Worm (Caenorhabditis elegans) whole organism, L2 larva: ENCODE results near the gene sams-5.

Source experiments
- F13H6.1 ChIP-seq: sonication (generic microtip); optimal IDR thresholded peaks from 2 replicates; lab custom pipeline; 2016; ENCODE audit warnings: missing genetic modification characterization, missing compliant biosample characterization
- ceh-16 ChIP-seq: fragments of 150-350 bp; optimal IDR thresholded peaks from 2 replicates; lab custom pipeline; 2014; ENCODE audit warnings: missing biosample characterization, missing genetic modification characterization
- ceh-82 ChIP-seq: fragments of 150-350 bp; optimal IDR thresholded peaks from 2 replicates; lab custom pipeline; 2014; ENCODE audit warnings: missing biosample characterization, missing genetic modification characterization
- egl-27 ChIP-seq: sonication (generic microtip); optimal IDR thresholded peaks from 3 replicates; lab custom pipeline; 2017; ENCODE audit warnings: missing biosample characterization, missing genetic modification reagents, missing genetic modification characterization
- fos-1 ChIP-seq: fragments of 150-350 bp; optimal IDR thresholded peaks from 2 replicates; lab custom pipeline; 2014; ENCODE audit warnings: missing biosample characterization, missing genetic modification characterization
- nhr-10 ChIP-seq: sonication (generic microtip); optimal IDR thresholded peaks from 2 replicates; lab custom pipeline; 2017; ENCODE audit warnings: missing biosample characterization, missing genetic modification characterization
- nhr-129 ChIP-seq: fragments of 150-350 bp; optimal IDR thresholded peaks from 2 replicates; lab custom pipeline; 2014; ENCODE audit warnings: missing biosample characterization, missing genetic modification characterization
- nhr-237 ChIP-seq: fragments of 150-350 bp; optimal IDR thresholded peaks from 2 replicates; lab custom pipeline; 2014; ENCODE audit warnings: missing biosample characterization, missing genetic modification characterization
- nhr-25 ChIP-seq: fragments of 150-350 bp; sonication (generic microtip); optimal IDR thresholded peaks from 3 replicates; lab custom pipeline; 2014; ENCODE audit warnings: missing biosample characterization, missing genetic modification characterization
- snpc-4 ChIP-seq: fragments of 150-350 bp; optimal IDR thresholded peaks from 2 replicates; lab custom pipeline; 2014; ENCODE audit warnings: missing biosample characterization, missing genetic modification characterization
- unc-39 ChIP-seq: fragments of 150-350 bp; optimal IDR thresholded peaks from 2 replicates; lab custom pipeline; 2014; ENCODE audit warnings: missing biosample characterization, missing genetic modification characterization
- ztf-11 ChIP-seq: sonication (generic microtip); optimal IDR thresholded peaks from 2 replicates; lab custom pipeline; 2017; ENCODE audit warnings: missing biosample characterization, missing genetic modification characterization

DNA sequence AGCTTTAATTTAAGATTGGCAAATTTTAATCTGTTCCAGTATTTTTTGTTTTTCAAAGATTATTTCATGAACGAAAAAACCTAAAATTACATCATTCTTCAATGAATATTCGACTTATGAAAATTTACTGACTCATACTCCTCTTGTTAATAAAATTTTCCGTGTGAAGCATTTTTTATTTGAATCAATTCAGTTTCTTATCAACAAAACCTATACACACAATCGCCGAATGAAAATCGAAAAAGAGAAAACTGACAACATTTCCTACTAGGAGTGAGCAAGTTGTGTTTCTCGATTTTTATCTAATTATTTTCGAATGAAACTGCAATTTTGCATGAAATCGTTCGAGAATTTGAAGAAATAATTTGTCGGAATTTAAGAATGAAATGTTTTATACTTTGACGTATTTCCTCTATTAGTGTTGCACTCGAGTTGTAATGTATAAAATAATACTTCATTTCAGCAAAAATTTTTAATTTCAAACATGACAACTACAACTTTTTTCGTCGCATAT is 48.7 kb downstream of the sams-5 start, which contains the start of gene F58F9.4:
- TF ChIP-seq snpc-4 (tag; lab: Kevin White, UChicago) (no peak), nhr-237 (no peak), unc-39 (tag; lab: Kevin White, UChicago) (no peak), ceh-16 (tag; lab: Kevin White, UChicago) (no peak), nhr-10 (tag; lab: Kevin White, UChicago) (no peak), ztf-11 (tag; lab: Kevin White, UChicago) (no peak), egl-27 (tag; lab: Kevin White, UChicago) (no peak), F13H6.1 (no peak), nhr-25 (tag; lab: Kevin White, UChicago) (no peak), nhr-129 (tag; lab: Kevin White, UChicago) (no peak), fos-1 (tag; lab: Kevin White, UChicago) (peak; percentile 93), ceh-82 (tag; lab: Kevin White, UChicago) (no peak)
